Worm (Caenorhabditis elegans) whole organism, L3 larva: ENCODE measurements around the gene T16A9.3.

ENCODE experiments used
- ZK546.5 ChIP-seq: sonication (generic microtip); optimal IDR thresholded peaks from 2 replicates; lab custom pipeline; 2017; ENCODE audit warnings: missing biosample characterization, missing genetic modification characterization
- aly-2 ChIP-seq: fragments of 150-350 bp; optimal IDR thresholded peaks from 2 replicates; lab custom pipeline; 2014; ENCODE audit warnings: missing biosample characterization, missing genetic modification characterization
- ama-1 ChIP-seq: fragments of 150-350 bp; optimal IDR thresholded peaks from 2 replicates; lab custom pipeline; 2018
- ceh-82 ChIP-seq: fragments of 150-350 bp; optimal IDR thresholded peaks from 2 replicates; lab custom pipeline; 2014; ENCODE audit warnings: missing biosample characterization, missing genetic modification characterization
- ceh-9 ChIP-seq: sonication (generic microtip); optimal IDR thresholded peaks from 2 replicates; lab custom pipeline; 2018; ENCODE audit warnings: missing biosample characterization, missing genetic modification characterization
- egl-27 ChIP-seq: sonication (generic microtip); optimal IDR thresholded peaks from 4 replicates; lab custom pipeline; 2017; ENCODE audit warnings: missing biosample characterization, missing genetic modification reagents, missing genetic modification characterization
- elt-2 ChIP-seq: sonication (generic microtip); optimal IDR thresholded peaks from 2 replicates; lab custom pipeline; 2016; ENCODE audit warnings: missing genetic modification reagents, mild to moderate bottlenecking, missing genetic modification characterization, missing compliant biosample characterization
- eor-1 ChIP-seq, 2 experiments: fragments of 150-350 bp; optimal IDR thresholded peaks; 2 replicates each; lab custom pipeline; 2014 to 2018; ENCODE audit warnings: missing biosample characterization in 2 of 2, missing genetic modification characterization in 2 of 2
- fkh-10 ChIP-seq: sonication (generic microtip); optimal IDR thresholded peaks from 2 replicates; lab custom pipeline; 2017; ENCODE audit warnings: missing biosample characterization, missing genetic modification reagents, missing genetic modification characterization
- fos-1 ChIP-seq: fragments of 150-350 bp; optimal IDR thresholded peaks from 2 replicates; lab custom pipeline; 2014; ENCODE audit warnings: missing biosample characterization, missing genetic modification characterization
- hmg-11 ChIP-seq: sonication (generic microtip); optimal IDR thresholded peaks from 2 replicates; lab custom pipeline; 2016; ENCODE audit warnings: missing genetic modification characterization, missing compliant biosample characterization
- jun-1 ChIP-seq: fragments of 150-350 bp; optimal IDR thresholded peaks from 2 replicates; lab custom pipeline; 2014; ENCODE audit warnings: missing biosample characterization, missing genetic modification reagents, missing genetic modification characterization
- lin-15B ChIP-seq: fragments of 150-350 bp; optimal IDR thresholded peaks from 2 replicates; lab custom pipeline; 2014; ENCODE audit warnings: missing biosample characterization, missing genetic modification characterization
- lin-39 ChIP-seq: fragments of 150-350 bp; optimal IDR thresholded peaks from 2 replicates; lab custom pipeline; 2018; ENCODE audit warnings: missing biosample characterization, missing genetic modification reagents, missing genetic modification characterization
- lsy-12 ChIP-seq: sonication (generic microtip); optimal IDR thresholded peaks from 2 replicates; lab custom pipeline; 2016; ENCODE audit warnings: mild to moderate bottlenecking, missing genetic modification characterization, missing compliant biosample characterization
- mdl-1 ChIP-seq: fragments of 150-350 bp; optimal IDR thresholded peaks from 2 replicates; lab custom pipeline; 2014; ENCODE audit warnings: missing biosample characterization, missing genetic modification characterization
- nfya-1 ChIP-seq: sonication (generic microtip); optimal IDR thresholded peaks from 2 replicates; lab custom pipeline; 2017; ENCODE audit warnings: missing genetic modification characterization, mild to moderate bottlenecking, missing compliant biosample characterization, antibody characterized with exemption, moderate library complexity; ENCODE audit not compliant: insufficient read depth
- nhr-12 ChIP-seq: fragments of 150-350 bp; optimal IDR thresholded peaks from 2 replicates; lab custom pipeline; 2014; ENCODE audit warnings: missing biosample characterization, missing genetic modification characterization
- nhr-28 ChIP-seq: fragments of 150-350 bp; optimal IDR thresholded peaks from 2 replicates; lab custom pipeline; 2014; ENCODE audit warnings: missing biosample characterization, missing genetic modification characterization
- nhr-43 ChIP-seq: sonication (generic microtip); optimal IDR thresholded peaks from 2 replicates; lab custom pipeline; 2016; ENCODE audit warnings: mild to moderate bottlenecking, missing genetic modification characterization, missing compliant biosample characterization; ENCODE audit not compliant: poor library complexity, severe bottlenecking
- nhr-76 ChIP-seq: fragments of 150-350 bp; sonication (generic microtip); optimal IDR thresholded peaks from 5 replicates; lab custom pipeline; 2014; ENCODE audit warnings: missing biosample characterization, missing genetic modification characterization
- nhr-77 ChIP-seq: fragments of 150-350 bp; optimal IDR thresholded peaks from 2 replicates; lab custom pipeline; 2014; ENCODE audit warnings: missing biosample characterization, missing genetic modification characterization
- pha-4 ChIP-seq: fragments of 150-350 bp; optimal IDR thresholded peaks from 2 replicates; lab custom pipeline; 2014; ENCODE audit warnings: missing biosample characterization, missing genetic modification reagents, missing genetic modification characterization
- pqm-1 ChIP-seq: fragments of 150-350 bp; optimal IDR thresholded peaks from 2 replicates; lab custom pipeline; 2017; ENCODE audit warnings: missing biosample characterization, missing genetic modification characterization, inconsistent platforms
- unc-39 ChIP-seq: sonication (generic microtip); optimal IDR thresholded peaks from 4 replicates; lab custom pipeline; 2017; ENCODE audit warnings: missing biosample characterization, missing genetic modification characterization
- unc-62 ChIP-seq: fragments of 150-350 bp; sonication (generic microtip); optimal IDR thresholded peaks from 4 replicates; lab custom pipeline; 2014; ENCODE audit warnings: missing biosample characterization, missing genetic modification reagents, missing genetic modification characterization
- ztf-11 ChIP-seq: fragments of 150-350 bp; optimal IDR thresholded peaks from 2 replicates; lab custom pipeline; 2014; ENCODE audit warnings: missing biosample characterization, missing genetic modification characterization
- ztf-4 ChIP-seq: fragments of 150-350 bp; optimal IDR thresholded peaks from 2 replicates; lab custom pipeline; 2014; ENCODE audit warnings: missing biosample characterization, missing genetic modification characterization

T16A9.3 gene

DNA sequence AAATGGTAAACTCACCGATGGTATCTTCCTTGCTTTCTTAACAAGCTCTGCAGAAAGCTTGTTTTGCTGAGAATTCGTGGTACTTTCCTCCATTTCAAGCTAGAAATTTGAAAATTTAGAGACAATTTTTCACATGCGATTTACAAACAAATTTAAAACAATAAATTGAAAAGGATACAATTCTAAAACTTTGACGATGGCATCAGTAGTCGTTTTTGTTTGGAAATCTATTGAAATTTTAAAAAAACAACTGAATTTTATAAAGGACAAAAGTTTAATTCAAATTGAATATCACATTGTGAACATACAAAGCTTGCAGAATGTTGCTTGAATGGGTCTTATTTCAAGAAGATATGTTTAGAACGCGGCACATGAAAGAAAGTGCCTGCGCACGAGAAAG lies 37.7 kb upstream of the T16A9.3 start, which contains the start of gene ocam-1:
ocam-1 (minus strand) TSS at position 101 of the 400 bp plus-strand sequence.
- TF ChIP-seq lin-39 (no peak), fkh-10 (GFP tag; lab: Kevin White, UChicago) (no peak), jun-1 (tag; lab: Kevin White, UChicago) (no peak), unc-62 (GFP tag; lab: Kevin White, UChicago) (no peak), nhr-77 (no peak), ama-1 (no peak), nhr-28 (tag; lab: Kevin White, UChicago) (no peak), lsy-12 (tag; lab: Kevin White, UChicago) (no peak), mdl-1 (no peak), ceh-82 (no peak), ZK546.5 (tag; lab: Kevin White, UChicago) (no peak), fos-1 (tag; lab: Kevin White, UChicago) (no peak), aly-2 (tag; lab: Kevin White, UChicago) (no peak), ceh-9 (no peak), egl-27 (tag; lab: Kevin White, UChicago) (no peak)

DNA sequence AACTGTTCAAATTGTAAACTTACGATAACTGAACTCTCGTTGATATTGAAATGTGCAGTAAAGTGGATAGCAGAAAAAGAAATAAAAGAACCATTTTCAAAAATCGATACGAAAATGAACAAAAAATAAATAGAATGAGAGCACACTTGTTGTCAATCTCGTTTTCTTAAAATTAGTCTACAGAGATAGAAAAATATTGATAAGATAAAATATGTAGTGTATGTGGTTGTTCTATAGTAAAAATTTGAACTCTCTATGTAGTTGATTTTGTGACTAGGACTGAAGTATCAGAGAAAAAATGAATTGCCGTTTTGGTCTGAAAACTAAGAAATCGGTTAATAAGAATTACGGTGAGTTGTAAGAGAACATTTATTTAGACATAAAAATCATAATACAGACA lies 34.0 kb upstream of the T16A9.3 start, which contains the start of gene cest-2.1:
cest-2.1 (minus strand) TSS at position 198 of the 400 bp plus-strand sequence.
- peak; percentile 60 for TF ChIP-seq pqm-1 (tag; lab: Kevin White, UChicago)
- TF ChIP-seq lin-39, result no peak
- TF ChIP-seq elt-2 (tag; lab: Kevin White, UChicago), result peak; percentile 50
- no peak for TF ChIP-seq nhr-77
- no peak for TF ChIP-seq nhr-12 (tag; lab: Kevin White, UChicago)
- no peak for TF ChIP-seq ZK546.5 (tag; lab: Kevin White, UChicago)
- TF ChIP-seq, all 47 proteins: peak for 2

DNA sequence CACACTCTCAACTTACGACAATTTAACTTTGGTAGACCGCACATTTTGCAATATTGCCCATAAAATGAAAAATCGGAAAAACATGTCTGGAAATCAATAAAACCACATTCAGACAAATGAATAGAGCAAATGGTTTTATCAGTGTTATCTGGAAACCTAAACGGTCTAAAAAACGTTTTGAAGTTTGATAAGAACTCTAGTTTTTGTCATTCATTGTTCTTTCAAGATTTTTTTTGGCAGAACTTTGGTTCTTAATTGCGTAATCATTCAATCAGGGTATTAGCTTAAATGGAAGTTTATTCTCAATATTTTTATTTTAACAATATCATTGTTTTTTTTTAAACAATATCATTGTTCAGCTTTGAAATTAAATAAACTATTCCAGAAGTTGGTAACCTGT lies 30.1 kb upstream of the T16A9.3 start, which contains the start of gene cest-2.2:
cest-2.2 (minus strand) TSS at position 140 of the 400 bp plus-strand sequence.
- TF ChIP-seq nhr-28 (tag; lab: Kevin White, UChicago), result no peak
- TF ChIP-seq nhr-76 (tag; lab: Kevin White, UChicago), result peak; percentile 10
- TF ChIP-seq aly-2 (tag; lab: Kevin White, UChicago), result no peak
- TF ChIP-seq elt-2 (tag; lab: Kevin White, UChicago), result peak; percentile 77

DNA sequence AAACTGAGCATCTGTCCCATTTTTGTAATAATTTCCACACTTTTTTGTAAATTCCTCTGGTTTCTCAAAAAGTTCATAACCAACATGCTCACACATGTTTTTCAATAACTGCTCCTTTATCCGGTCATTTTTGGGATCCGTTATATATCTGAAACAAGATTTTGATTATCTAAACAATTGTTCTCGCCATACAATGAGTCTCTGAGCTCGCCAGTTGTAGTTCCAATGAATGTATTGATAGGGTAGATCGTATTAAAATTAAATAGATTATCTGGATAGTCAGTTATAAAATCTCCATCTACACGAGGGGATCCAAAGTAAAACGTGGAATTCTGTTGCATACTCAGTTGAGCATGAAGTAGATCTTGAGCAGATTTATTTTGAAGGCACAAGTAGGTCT lies 28.7 kb upstream of the T16A9.3 start:
- TF ChIP-seq aly-2 (tag; lab: Kevin White, UChicago), result no peak
- TF ChIP-seq pha-4 (tag; lab: Kevin White, UChicago), result no peak
- TF ChIP-seq hmg-11 (tag; lab: Kevin White, UChicago), result no peak
- no peak for TF ChIP-seq unc-39 (tag; lab: Kevin White, UChicago)
- no peak for TF ChIP-seq nhr-77
- TF ChIP-seq nhr-28 (tag; lab: Kevin White, UChicago), result no peak
- no peak for TF ChIP-seq ceh-9
- no peak for TF ChIP-seq nfya-1 (tag; lab: Kevin White, UChicago)
- TF ChIP-seq ceh-82, result no peak
- TF ChIP-seq jun-1 (tag; lab: Kevin White, UChicago), result no peak
- TF ChIP-seq, all 47 proteins: peak for 0

DNA sequence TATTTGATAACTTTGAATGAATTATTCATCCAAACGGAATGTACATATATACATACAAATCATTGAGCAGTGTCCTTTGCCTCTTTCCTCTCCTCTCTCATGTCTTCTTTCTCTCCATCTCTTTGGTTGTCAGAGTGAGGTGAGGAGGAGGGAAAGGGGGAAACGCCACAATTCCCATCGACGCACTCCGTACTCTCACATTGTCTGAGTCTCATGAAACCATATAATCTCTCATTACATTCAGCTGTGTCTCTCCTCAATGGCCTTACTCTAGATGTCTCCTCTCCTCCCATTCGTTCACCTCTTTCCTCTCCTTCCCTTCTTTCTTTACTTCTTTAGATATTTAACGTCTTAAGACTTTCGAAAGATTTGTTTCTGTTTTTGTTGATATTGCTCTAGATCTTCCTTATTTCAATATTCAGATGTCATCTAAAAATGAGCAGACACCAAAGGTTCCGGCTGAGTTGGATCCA lies 27.6 kb upstream of the T16A9.3 start, which contains the start of gene ceh-74:
ceh-74 (plus strand) TSS at position 423 of the 473 bp plus-strand sequence.
- TF ChIP-seq lin-15B (tag; lab: Kevin White, UChicago) (peak; percentile 4), eor-1 (tag; optimal IDR thresholded peaks at IDR 0.05; lab: Kevin White, UChicago) (no peak), nfya-1 (tag; lab: Kevin White, UChicago) (peak; percentile 21), pha-4 (tag; lab: Kevin White, UChicago) (peak; percentile 26), nhr-43 (tag; lab: Kevin White, UChicago) (peak; percentile 8), egl-27 (tag; lab: Kevin White, UChicago) (no peak)
- TF ChIP-seq, all 47 proteins: peak for 4

DNA sequence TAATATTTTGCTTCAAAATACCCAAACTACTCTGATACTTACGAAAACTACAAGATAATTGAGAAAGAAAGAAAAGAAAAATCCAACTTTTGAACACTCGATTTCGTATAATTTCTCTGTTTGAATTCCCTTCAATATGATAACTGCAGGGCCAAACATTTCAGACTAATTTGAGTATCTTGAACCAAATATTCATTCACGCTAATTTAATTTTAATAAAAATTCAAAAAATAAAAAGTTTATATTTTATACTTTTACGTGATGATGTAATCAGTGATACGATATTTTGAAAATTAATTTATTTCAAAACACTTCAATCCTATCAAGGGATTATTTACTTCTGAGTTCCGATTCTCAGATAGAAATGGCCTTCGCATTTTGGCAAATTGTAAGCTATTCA lies 25.4 kb upstream of the T16A9.3 start, which contains the start of gene ZC376.8:
ZC376.8 (plus strand) TSS at position 301 of the 400 bp plus-strand sequence.
- TF ChIP-seq ztf-4 (tag; lab: Kevin White, UChicago) (no peak), lsy-12 (tag; lab: Kevin White, UChicago) (no peak), ztf-11 (no peak), nfya-1 (tag; lab: Kevin White, UChicago) (no peak)
